Worm (Caenorhabditis elegans): ENCODE results near the gene nep-1.

- TF ChIP-seq syd-9 (tag; optimal IDR thresholded peaks at IDR 0.05) (no peak), ama-1 (optimal IDR thresholded peaks at IDR 0.05) (no peak), ceh-18 (tag; optimal IDR thresholded peaks at IDR 0.05) (no peak), dmd-4 (tag; optimal IDR thresholded peaks at IDR 0.05; ENCODE audit: borderline replicate concordance) (no peak), ceh-34 (tag; optimal IDR thresholded peaks at IDR 0.05) (no peak), pax-1 (tag; optimal IDR thresholded peaks at IDR 0.05) (no peak), pat-9 (tag; optimal IDR thresholded peaks at IDR 0.05) (no peak), rnt-1 (tag; optimal IDR thresholded peaks at IDR 0.05) (no peak), fkh-6 (tag; optimal IDR thresholded peaks at IDR 0.05) (no peak), mec-3 (tag; optimal IDR thresholded peaks at IDR 0.05; ENCODE audit: borderline replicate concordance) (no peak), ttx-3 (tag; optimal IDR thresholded peaks at IDR 0.05) (no peak)
These were observed 1.9 kb upstream of the nep-1 start for ce11 chrII:11658854-11659253.
